Worm (Caenorhabditis elegans) whole organism, young adult: ENCODE measurements around the gene C28H8.7.

Experiments
- F33H1.4 ChIP-seq: fragments of 200-800 bp; sonication (Bioruptor generic); IDR thresholded peaks from 2 replicates; pipeline ENCODE4 v1.3.6; 2022; ENCODE audit warnings: missing genetic modification reagents, missing genetic modification characterization, missing compliant biosample characterization
- him-1 ChIP-seq: sonication (generic microtip); optimal IDR thresholded peaks from 2 replicates; lab custom pipeline; 2016; ENCODE audit warnings: missing genotype, missing genetic modification reagents, missing genetic modification characterization, missing compliant biosample characterization
- hlh-12 ChIP-seq: sonication (generic microtip); optimal IDR thresholded peaks from 2 replicates; lab custom pipeline; 2016; ENCODE audit warnings: missing genetic modification characterization, missing compliant biosample characterization
- lsy-27 ChIP-seq: sonication (generic microtip); optimal IDR thresholded peaks from 2 replicates; lab custom pipeline; 2017; ENCODE audit warnings: missing genetic modification characterization, mild to moderate bottlenecking, missing compliant biosample characterization, antibody characterized with exemption, missing genotype, borderline replicate concordance; ENCODE audit not compliant: insufficient read depth
- pha-4 ChIP-seq: fragments of 150-350 bp; sonication (generic microtip); optimal IDR thresholded peaks from 2 replicates; lab custom pipeline; 2014; ENCODE audit warnings: missing biosample characterization, missing genetic modification reagents, missing genetic modification characterization
- sea-2 ChIP-seq: fragments of 200-800 bp; sonication (Bioruptor generic); IDR thresholded peaks from 2 replicates; pipeline ENCODE4 v1.3.6; 2022; ENCODE audit warnings: missing genetic modification characterization, missing compliant biosample characterization

- TF ChIP-seq pha-4 (tag; lab: Kevin White, UChicago) = no peak
- TF ChIP-seq hlh-12 (tag; lab: Kevin White, UChicago) = no peak
- TF ChIP-seq lsy-27 (tag; lab: Kevin White, UChicago) = no peak
- TF ChIP-seq sea-2 (GFP tag; lab: Robert Waterston, UW) = no peak
- TF ChIP-seq F33H1.4 = no peak
- no peak for TF ChIP-seq him-1 (tag; lab: Kevin White, UChicago)
Measured at ce11 chrIII:5842920-5843319, 43.9 kb downstream of the C28H8.7 start.
